Fruit fly (Drosophila melanogaster) whole organism, embryonic: ENCODE measurements around the gene CG5521.

Experiments
- Atf6 ChIP-seq: fragments of 200-800 bp; sonication (Bioruptor generic); IDR thresholded peaks from 2 replicates; pipeline ENCODE4 v1.3.6; 2022; ENCODE audit warnings: missing biosample characterization, missing genetic modification characterization
- CG10431 ChIP-seq: fragments of 200-800 bp; sonication (Bioruptor generic); optimal IDR thresholded peaks from 3 replicates; lab custom pipeline; 2018; ENCODE audit warnings: missing biosample characterization, mild to moderate bottlenecking, missing genetic modification characterization
- CG11560 ChIP-seq: fragments of 200-800 bp; sonication (Bioruptor generic); IDR thresholded peaks from 3 replicates; pipeline ENCODE4 v1.3.6; 2022; ENCODE audit warnings: missing biosample characterization, missing genetic modification characterization
- CG13424 ChIP-seq: fragments of 200-800 bp; sonication (Bioruptor generic); optimal IDR thresholded peaks from 2 replicates; lab custom pipeline; 2019; ENCODE audit warnings: missing biosample characterization, mild to moderate bottlenecking, missing genetic modification characterization, moderate library complexity
- CG14667 ChIP-seq: fragments of 200-800 bp; sonication (Bioruptor generic); IDR thresholded peaks from 2 replicates; pipeline ENCODE4 v1.3.6; 2022; ENCODE audit warnings: missing biosample characterization, missing genetic modification characterization
- CG15011 ChIP-seq: fragments of 200-800 bp; sonication (Bioruptor generic); optimal IDR thresholded peaks from 3 replicates; lab custom pipeline; 2018; ENCODE audit warnings: missing biosample characterization, mild to moderate bottlenecking, missing genetic modification characterization
- CG16863 ChIP-seq: fragments of 200-800 bp; sonication (Bioruptor generic); optimal IDR thresholded peaks from 3 replicates; lab custom pipeline; 2016; ENCODE audit warnings: missing biosample characterization, missing genetic modification characterization
- CG17829 ChIP-seq: fragments of 200-800 bp; optimal IDR thresholded peaks from 2 replicates; lab custom pipeline; 2019; ENCODE audit warnings: missing biosample characterization, mild to moderate bottlenecking, missing genetic modification characterization, moderate library complexity
- CG30020 ChIP-seq: fragments of 200-800 bp; optimal IDR thresholded peaks from 2 replicates; lab custom pipeline; 2019; ENCODE audit warnings: missing biosample characterization, mild to moderate bottlenecking, missing genetic modification characterization, moderate library complexity
- CG3281 ChIP-seq: fragments of 200-800 bp; sonication (Bioruptor generic); optimal IDR thresholded peaks from 3 replicates; lab custom pipeline; 2017; ENCODE audit warnings: missing biosample characterization, mild to moderate bottlenecking, missing genetic modification characterization
- CG42726 ChIP-seq: fragments of 200-800 bp; sonication (Bioruptor generic); IDR thresholded peaks from 2 replicates; pipeline ENCODE4 v1.3.6; 2022; ENCODE audit warnings: missing biosample characterization, missing genetic modification characterization; ENCODE audit not compliant: partially characterized antibody
- CG43689 ChIP-seq: fragments of 200-800 bp; sonication (Bioruptor generic); IDR thresholded peaks from 2 replicates; pipeline ENCODE4 v1.3.6; 2022; ENCODE audit warnings: missing biosample characterization, missing genetic modification characterization
- CG4424 ChIP-seq: fragments of 200-800 bp; sonication (Bioruptor generic); optimal IDR thresholded peaks from 3 replicates; lab custom pipeline; 2016; ENCODE audit warnings: missing biosample characterization, missing genetic modification characterization
- CG4617 ChIP-seq: fragments of 200-800 bp; sonication (Bioruptor generic); optimal IDR thresholded peaks from 3 replicates; lab custom pipeline; 2016; ENCODE audit warnings: missing biosample characterization, missing genetic modification characterization, borderline replicate concordance
- CG4707 ChIP-seq: fragments of 200-800 bp; sonication (Bioruptor generic); optimal IDR thresholded peaks from 2 replicates; lab custom pipeline; 2018; ENCODE audit warnings: missing biosample characterization, mild to moderate bottlenecking, missing genetic modification characterization, moderate library complexity
- CG4730 ChIP-seq: fragments of 200-800 bp; sonication (Bioruptor generic); IDR thresholded peaks from 2 replicates; pipeline ENCODE4 v1.3.6; 2022; ENCODE audit warnings: missing biosample characterization, missing genetic modification characterization
- CG6813 ChIP-seq: fragments of 200-800 bp; sonication (Bioruptor generic); optimal IDR thresholded peaks from 2 replicates; lab custom pipeline; 2017; ENCODE audit warnings: missing biosample characterization, missing genetic modification characterization, mild to moderate bottlenecking, moderate library complexity, missing genetic modification reagents
- Dbx ChIP-seq: fragments of 200-800 bp; sonication (Bioruptor generic); IDR thresholded peaks from 3 replicates; pipeline ENCODE4 v1.3.6; 2022; ENCODE audit warnings: missing biosample characterization, missing genetic modification characterization
- Ets65A ChIP-seq: fragments of 200-800 bp; sonication (Bioruptor generic); peaks from one replicate; lab custom pipeline; 2016; ENCODE audit warnings: missing biosample characterization, missing genetic modification characterization
- Fer1 ChIP-seq: fragments of 200-800 bp; sonication (Bioruptor generic); optimal IDR thresholded peaks from 2 replicates; lab custom pipeline; 2017; ENCODE audit warnings: missing biosample characterization, mild to moderate bottlenecking, missing genetic modification characterization
- MESR4 ChIP-seq: fragments of 200-800 bp; sonication (Bioruptor generic); optimal IDR thresholded peaks from 2 replicates; lab custom pipeline; 2018; ENCODE audit warnings: missing biosample characterization, mild to moderate bottlenecking, missing genetic modification characterization, moderate library complexity
- Meics ChIP-seq: fragments of 200-800 bp; sonication (Bioruptor generic); optimal IDR thresholded peaks from 2 replicates; lab custom pipeline; 2017; ENCODE audit warnings: missing biosample characterization, mild to moderate bottlenecking, missing genetic modification characterization
- NC2β ChIP-seq: fragments of 200-800 bp; sonication (Bioruptor generic); optimal IDR thresholded peaks from 2 replicates; lab custom pipeline; 2016; ENCODE audit warnings: missing biosample characterization, missing genetic modification characterization
- Nf-YA ChIP-seq: fragments of 200-800 bp; sonication (Bioruptor generic); IDR thresholded peaks from 2 replicates; pipeline ENCODE4 v1.3.6; 2022; ENCODE audit warnings: missing biosample characterization, missing genetic modification characterization
- PHDP ChIP-seq: fragments of 200-800 bp; sonication (Bioruptor generic); optimal IDR thresholded peaks from 3 replicates; lab custom pipeline; 2018; ENCODE audit warnings: missing biosample characterization, mild to moderate bottlenecking, missing genetic modification characterization, moderate library complexity
- Sry-β ChIP-seq: fragments of 200-800 bp; sonication (Bioruptor generic); optimal IDR thresholded peaks from 2 replicates; lab custom pipeline; 2018; ENCODE audit warnings: missing biosample characterization, mild to moderate bottlenecking, missing genetic modification characterization, moderate library complexity
- abd-A ChIP-seq: fragments of 200-800 bp; sonication (Bioruptor generic); optimal IDR thresholded peaks from 3 replicates; lab custom pipeline; 2019; ENCODE audit warnings: missing biosample characterization, mild to moderate bottlenecking, missing genetic modification characterization, moderate library complexity
- ara ChIP-seq: fragments of 200-800 bp; sonication (Bioruptor generic); IDR thresholded peaks from 2 replicates; pipeline ENCODE4 v1.3.6; 2022; ENCODE audit warnings: missing biosample characterization, missing genetic modification characterization
- bcd ChIP-seq: fragments of 200-800 bp; sonication (Bioruptor generic); optimal IDR thresholded peaks from 2 replicates; lab custom pipeline; 2017; ENCODE audit warnings: missing biosample characterization, mild to moderate bottlenecking, missing genetic modification characterization
- bigmax ChIP-seq: fragments of 200-800 bp; sonication (Bioruptor generic); optimal IDR thresholded peaks from 2 replicates; lab custom pipeline; 2018; ENCODE audit warnings: missing biosample characterization, mild to moderate bottlenecking, missing genetic modification characterization
- cad ChIP-seq: fragments of >200 bp; optimal IDR thresholded peaks from 2 replicates; lab custom pipeline; 2017; ENCODE audit warnings: missing biosample characterization, missing genetic modification characterization
- chn ChIP-seq: fragments of 200-800 bp; sonication (Bioruptor generic); optimal IDR thresholded peaks from 2 replicates; lab custom pipeline; 2016; ENCODE audit warnings: missing biosample characterization, missing genetic modification characterization
- ci ChIP-seq: fragments of 200-800 bp; sonication (Bioruptor generic); IDR thresholded peaks from 3 replicates; pipeline ENCODE4 v1.3.6; 2022; ENCODE audit warnings: missing biosample characterization, missing genetic modification characterization
- dpn ChIP-seq, 2 experiments: fragments of 200-800 bp; sonication (Bioruptor generic); optimal IDR thresholded peaks; 3 replicates each; lab custom pipeline; 2016; ENCODE audit warnings: missing biosample characterization in 2 of 2, missing genetic modification characterization in 2 of 2
- gce ChIP-seq: fragments of 200-800 bp; sonication (Bioruptor generic); IDR thresholded peaks from 3 replicates; pipeline ENCODE4 v1.3.6; 2022; ENCODE audit warnings: missing biosample characterization, missing genetic modification characterization
- h ChIP-seq: fragments of >200 bp; optimal IDR thresholded peaks from 2 replicates; lab custom pipeline; 2017
- ind ChIP-seq: fragments of 200-800 bp; sonication (Bioruptor generic); optimal IDR thresholded peaks from 3 replicates; lab custom pipeline; 2016; ENCODE audit warnings: missing biosample characterization, missing genetic modification characterization
- mirr ChIP-seq: fragments of 200-800 bp; sonication (Bioruptor generic); optimal IDR thresholded peaks from 3 replicates; lab custom pipeline; 2018; ENCODE audit warnings: missing biosample characterization, mild to moderate bottlenecking, missing genetic modification characterization
- nerfin-2 ChIP-seq: fragments of 200-800 bp; sonication (Bioruptor generic); IDR thresholded peaks from 2 replicates; pipeline ENCODE4 v1.3.6; 2022; ENCODE audit warnings: missing biosample characterization, missing genetic modification characterization; ENCODE audit not compliant: partially characterized antibody
- nmo ChIP-seq: fragments of 200-800 bp; sonication (Bioruptor generic); optimal IDR thresholded peaks from 2 replicates; lab custom pipeline; 2018; ENCODE audit warnings: missing biosample characterization, mild to moderate bottlenecking, missing genetic modification characterization, moderate library complexity
- nom ChIP-seq: fragments of 200-800 bp; sonication (Bioruptor generic); optimal IDR thresholded peaks from 2 replicates; lab custom pipeline; 2017; ENCODE audit warnings: missing biosample characterization, missing genetic modification characterization, mild to moderate bottlenecking, moderate library complexity, missing genetic modification reagents
- oc ChIP-seq: fragments of 200-800 bp; sonication (Bioruptor generic); optimal IDR thresholded peaks from 2 replicates; lab custom pipeline; 2018; ENCODE audit warnings: missing biosample characterization, mild to moderate bottlenecking, missing genetic modification characterization, moderate library complexity
- pfk ChIP-seq: fragments of 200-800 bp; sonication (Bioruptor generic); optimal IDR thresholded peaks from 2 replicates; lab custom pipeline; 2018; ENCODE audit warnings: missing biosample characterization, mild to moderate bottlenecking, missing genetic modification characterization, moderate library complexity
- pros ChIP-seq: fragments of 200-800 bp; sonication (Bioruptor generic); optimal IDR thresholded peaks from 3 replicates; lab custom pipeline; 2019; ENCODE audit warnings: missing biosample characterization, mild to moderate bottlenecking, missing genetic modification characterization, moderate library complexity
- row ChIP-seq: fragments of 200-800 bp; sonication (Bioruptor generic); IDR thresholded peaks from 3 replicates; pipeline ENCODE4 v1.3.6; 2022; ENCODE audit warnings: missing biosample characterization, missing genetic modification characterization
- sug ChIP-seq: fragments of 200-800 bp; optimal IDR thresholded peaks from 2 replicates; lab custom pipeline; 2019; ENCODE audit warnings: missing biosample characterization, mild to moderate bottlenecking, missing genetic modification characterization, moderate library complexity
- tin ChIP-seq: fragments of 200-800 bp; sonication (Bioruptor generic); optimal IDR thresholded peaks from 3 replicates; lab custom pipeline; 2016; ENCODE audit warnings: missing biosample characterization, missing genetic modification characterization
- tio ChIP-seq: fragments of 200-800 bp; sonication (Bioruptor generic); optimal IDR thresholded peaks from 2 replicates; lab custom pipeline; 2017; ENCODE audit warnings: missing biosample characterization, missing genetic modification characterization, inconsistent platforms
- tna ChIP-seq: fragments of 200-800 bp; sonication (Bioruptor generic); IDR thresholded peaks from 2 replicates; pipeline ENCODE4 v1.3.6; 2022; ENCODE audit warnings: missing biosample characterization, missing genetic modification characterization; ENCODE audit not compliant: partially characterized antibody
- ttk ChIP-seq: fragments of 200-800 bp; sonication (Bioruptor generic); IDR thresholded peaks from 2 replicates; pipeline ENCODE4 v2.1.2; 2022; ENCODE audit warnings: missing biosample characterization, missing genetic modification characterization

CG5521 gene

dm6 chr3R:26960496-26960895 is 6.2 kb upstream of the CG5521 start (continued):
- TF ChIP-seq tin (GFP tag; lab: Kevin White, UChicago) (no peak), Fer1 (GFP tag; lab: Kevin White, UChicago) (peak; percentile 27), CG16863 (GFP tag; lab: Kevin White, UChicago) (no peak), CG15011 (GFP tag; lab: Kevin White, UChicago) (no peak), gce (GFP tag; lab: Robert Waterston, UW) (peak; percentile 72; the same call in 1 of the 3 replicates), ttk (GFP tag; lab: Robert Waterston, UW) (no peak), Meics (GFP tag; lab: Kevin White, UChicago) (no peak), Sry-β (GFP tag; lab: Kevin White, UChicago) (no peak), sug (tag; lab: Kevin White, UChicago) (no peak), abd-A (tag; lab: Kevin White, UChicago) (peak; percentile 66)

- TF ChIP-seq CG13424 (tag; lab: Kevin White, UChicago) (peak; percentile 39), CG42726 (GFP tag; lab: Robert Waterston, UW) (no peak), CG4617 (GFP tag; lab: Kevin White, UChicago) (no peak), pros (no peak), tio (GFP tag; lab: Kevin White, UChicago) (peak; percentile 45), CG11560 (tag; lab: Robert Waterston, UW) (no peak), CG6813 (GFP tag; lab: Kevin White, UChicago) (peak; percentile 83), ci (GFP tag; lab: Robert Waterston, UW) (no peak), CG4707 (no peak), Ets65A (GFP tag; lab: Kevin White, UChicago) (peak; percentile 96), mirr (peak; percentile 24), pfk (GFP tag; lab: Kevin White, UChicago) (no peak), row (GFP tag; lab: Robert Waterston, UW) (peak; percentile 35; the same call in 2 of the 3 replicates), bigmax (GFP tag; lab: Kevin White, UChicago) (no peak), CG4424 (GFP tag; lab: Kevin White, UChicago) (peak; percentile 52), nmo (GFP tag; lab: Kevin White, UChicago) (peak; percentile 84), bcd (GFP tag; lab: Kevin White, UChicago) (peak; percentile 76), ara (GFP tag; lab: Robert Waterston, UW) (no peak), MESR4 (GFP tag; lab: Kevin White, UChicago) (no peak), h (no peak), nerfin-2 (no peak), CG4730 (GFP tag; lab: Robert Waterston, UW) (0 out of 2 replicates have a peak, but pooled peaks have one; percentile 5), CG17829 (tag; lab: Kevin White, UChicago) (peak; percentile 81), cad (GFP tag; lab: Kevin White, UChicago) (no peak), NC2β (GFP tag; lab: Kevin White, UChicago) (no peak), dpn (GFP tag; optimal IDR thresholded peaks at IDR 0.05; lab: Kevin White, UChicago) (peak; percentile 29 to 63), Dbx (GFP tag; lab: Robert Waterston, UW) (peak; percentile 32; the same call in 1 of the 3 replicates), CG30020 (no peak), Nf-YA (GFP tag; lab: Robert Waterston, UW) (no peak), CG14667 (GFP tag; lab: Robert Waterston, UW) (peak; percentile 40), ind (GFP tag; lab: Kevin White, UChicago) (peak; percentile 80), PHDP (tag; lab: Kevin White, UChicago) (peak; percentile 42), nom (GFP tag; lab: Kevin White, UChicago) (peak; percentile 76), CG3281 (GFP tag; lab: Kevin White, UChicago) (peak; percentile 82), Atf6 (peak; percentile 53), chn (no peak), tna (GFP tag; lab: Robert Waterston, UW) (no peak), CG43689 (no peak), CG10431 (GFP tag; lab: Kevin White, UChicago) (no peak), oc (no peak)
Measured at dm6 chr3R:26963747-26964174, 3.0 kb upstream of the CG5521 start.
